Worm (Caenorhabditis elegans): Measurements from ENCODE around the gene T23G7.2.
A peak's percentile ranks its signal among the peaks of the same experiment; 100 is the strongest.

Gene T23G7.2

ce11 chrII:9160197-9160806, 12.4 kb downstream of the T23G7.2 start (continued):
- TF ChIP-seq pag-3 (tag; optimal IDR thresholded peaks at IDR 0.05; ENCODE audit: borderline replicate concordance, insufficient read depth) (no peak), zip-4 (GFP tag; optimal IDR thresholded peaks at IDR 0.05) (no peak), unc-98 (GFP tag; IDR thresholded peaks at IDR 0.05) (no peak), unc-86 (tag; optimal IDR thresholded peaks at IDR 0.05) (no peak), pax-3 (tag; optimal IDR thresholded peaks at IDR 0.05) (no peak), fos-1 (tag; optimal IDR thresholded peaks at IDR 0.05) (no peak), egl-27 (tag; optimal IDR thresholded peaks at IDR 0.05) (no peak), nhr-85 (tag) (peak; percentile 90), efl-3 (GFP tag; optimal IDR thresholded peaks at IDR 0.05) (no peak), nhr-19 (GFP tag; conservative IDR thresholded peaks at IDR 0.05) (no peak; the same call in 1 of the 2 replicates), aha-1 (tag; optimal IDR thresholded peaks at IDR 0.05) (peak; percentile 83), fkh-10 (GFP tag; optimal IDR thresholded peaks at IDR 0.05) (no peak), ceh-63 (GFP tag; optimal IDR thresholded peaks at IDR 0.05) (no peak), ztf-4 (tag; optimal IDR thresholded peaks at IDR 0.05) (no peak), hlh-17 (GFP tag; optimal IDR thresholded peaks at IDR 0.05; ENCODE audit: borderline replicate concordance) (no peak), sptf-1 (tag; optimal IDR thresholded peaks at IDR 0.05) (no peak), ceh-8 (GFP tag; optimal IDR thresholded peaks at IDR 0.05) (no peak), lin-35 (GFP tag; optimal IDR thresholded peaks at IDR 0.05) (peak in 1 of 2 experiments; percentile 42), nhr-28 (tag; optimal IDR thresholded peaks at IDR 0.05) (no peak), efl-1 (optimal IDR thresholded peaks at IDR 0.05) (no peak), efl-1 (GFP tag; optimal IDR thresholded peaks at IDR 0.05 in 1 of 2) (peak in 1 of 2 experiments; percentile 87), ceh-88 (GFP tag; IDR thresholded peaks at IDR 0.05) (no peak), pqm-1 (tag; optimal IDR thresholded peaks at IDR 0.05) (no peak), hpl-2 (GFP tag; optimal IDR thresholded peaks at IDR 0.05) (no peak), mep-1 (tag; optimal IDR thresholded peaks at IDR 0.05) (peak; percentile 19), nhr-76 (tag; optimal IDR thresholded peaks at IDR 0.05) (peak; percentile 0), nhr-84 (tag; optimal IDR thresholded peaks at IDR 0.05) (no peak), fkh-4 (tag; optimal IDR thresholded peaks at IDR 0.05; ENCODE audit: borderline replicate concordance) (no peak), C04F5.9 (tag; optimal IDR thresholded peaks at IDR 0.05) (no peak), ama-1 (optimal IDR thresholded peaks at IDR 0.05) (no peak), hlh-4 (tag; optimal IDR thresholded peaks at IDR 0.05) (no peak), lin-13 (GFP tag; optimal IDR thresholded peaks at IDR 0.05) (no peak), ceh-90 (tag; optimal IDR thresholded peaks at IDR 0.05) (no peak), C34B4.2 (tag; optimal IDR thresholded peaks at IDR 0.05) (no peak), vab-15 (tag; optimal IDR thresholded peaks at IDR 0.05) (no peak), tbx-2 (tag; optimal IDR thresholded peaks at IDR 0.05) (peak; percentile 34), nhr-20 (tag; optimal IDR thresholded peaks at IDR 0.05) (peak; percentile 78)

ce11 chrII:9158029-9158428, 14.7 kb downstream of the T23G7.2 start, which contains the start of gene oac-54:
oac-54 (plus strand) TSS chrII:9158111.
- no peak for TF ChIP-seq nhr-71 (tag; optimal IDR thresholded peaks at IDR 0.05)
- TF ChIP-seq dsc-1 (tag; optimal IDR thresholded peaks at IDR 0.05), result no peak
- no peak for TF ChIP-seq fos-1 (tag; optimal IDR thresholded peaks at IDR 0.05)
- no peak for TF ChIP-seq skn-1 (tag; optimal IDR thresholded peaks at IDR 0.05)
- TF ChIP-seq Y116A8C.19 (tag; optimal IDR thresholded peaks at IDR 0.05; ENCODE audit: borderline replicate concordance), result no peak
- TF ChIP-seq ets-5 (GFP tag; IDR thresholded peaks at IDR 0.05), result no peak
- no peak for TF ChIP-seq efl-3 (GFP tag; optimal IDR thresholded peaks at IDR 0.05)
- no peak for TF ChIP-seq nhr-77 (tag; optimal IDR thresholded peaks at IDR 0.05)
- no peak for TF ChIP-seq ceh-8 (GFP tag; optimal IDR thresholded peaks at IDR 0.05)
- TF ChIP-seq sptf-1 (tag; optimal IDR thresholded peaks at IDR 0.05), result no peak
- no peak for TF ChIP-seq hpl-2 (GFP tag; optimal IDR thresholded peaks at IDR 0.05)
- TF ChIP-seq unc-30 (tag; optimal IDR thresholded peaks at IDR 0.05), result no peak
- no peak for TF ChIP-seq aly-2 (tag; optimal IDR thresholded peaks at IDR 0.05)
- no peak for TF ChIP-seq zip-4 (GFP tag; optimal IDR thresholded peaks at IDR 0.05)
- TF ChIP-seq mef-2 (tag; optimal IDR thresholded peaks at IDR 0.05), result no peak
- TF ChIP-seq fkh-4 (tag; optimal IDR thresholded peaks at IDR 0.05; ENCODE audit: borderline replicate concordance), result no peak
- TF ChIP-seq unc-98 (GFP tag; IDR thresholded peaks at IDR 0.05), result no peak
- TF ChIP-seq mdl-1 (tag; optimal IDR thresholded peaks at IDR 0.05), result no peak
- no peak for TF ChIP-seq nhr-237 (tag; optimal IDR thresholded peaks at IDR 0.05)
- TF ChIP-seq ceh-63 (GFP tag; optimal IDR thresholded peaks at IDR 0.05), result no peak

Measured in whole organism, L1 larva.